Fruit fly (Drosophila melanogaster) whole organism, embryonic: ENCODE measurements around the gene Theg.
A peak's percentile ranks its signal among the peaks of the same experiment; 100 is the strongest.

Experiments
- Asciz ChIP-seq: fragments of 200-800 bp; sonication (Bioruptor generic); optimal IDR thresholded peaks from 2 replicates; lab custom pipeline; 2017; ENCODE audit warnings: missing biosample characterization, mild to moderate bottlenecking, missing genetic modification characterization, missing genetic modification reagents
- CG11085 ChIP-seq: fragments of 200-800 bp; sonication (Bioruptor generic); IDR thresholded peaks from 2 replicates; pipeline ENCODE4 v1.3.6; 2022; ENCODE audit warnings: missing biosample characterization, missing genetic modification characterization
- CG11560 ChIP-seq: fragments of 200-800 bp; sonication (Bioruptor generic); IDR thresholded peaks from 3 replicates; pipeline ENCODE4 v1.3.6; 2022; ENCODE audit warnings: missing biosample characterization, missing genetic modification characterization
- CG12219 ChIP-seq: fragments of 200-800 bp; sonication (Bioruptor generic); optimal IDR thresholded peaks from 3 replicates; lab custom pipeline; 2018; ENCODE audit warnings: missing biosample characterization, mild to moderate bottlenecking, missing genetic modification characterization
- CG12391 ChIP-seq: fragments of 200-800 bp; sonication (Bioruptor generic); optimal IDR thresholded peaks from 3 replicates; lab custom pipeline; 2018; ENCODE audit warnings: missing biosample characterization, mild to moderate bottlenecking, missing genetic modification characterization, moderate library complexity
- CG13424 ChIP-seq: fragments of 200-800 bp; sonication (Bioruptor generic); optimal IDR thresholded peaks from 2 replicates; lab custom pipeline; 2019; ENCODE audit warnings: missing biosample characterization, mild to moderate bottlenecking, missing genetic modification characterization, moderate library complexity
- CG14667 ChIP-seq: fragments of 200-800 bp; sonication (Bioruptor generic); IDR thresholded peaks from 2 replicates; pipeline ENCODE4 v1.3.6; 2022; ENCODE audit warnings: missing biosample characterization, missing genetic modification characterization
- CG15479 ChIP-seq: fragments of 200-800 bp; sonication (Bioruptor generic); optimal IDR thresholded peaks from 3 replicates; lab custom pipeline; 2019; ENCODE audit warnings: missing biosample characterization, mild to moderate bottlenecking, missing genetic modification characterization, moderate library complexity
- CG16779 ChIP-seq: fragments of 200-800 bp; sonication (Bioruptor generic); IDR thresholded peaks from 2 replicates; pipeline ENCODE4 v1.3.6; 2022; ENCODE audit warnings: missing biosample characterization, missing genetic modification characterization
- CG17328 ChIP-seq: fragments of 200-800 bp; sonication (Bioruptor generic); IDR thresholded peaks from 2 replicates; pipeline ENCODE4 v1.3.6; 2022; ENCODE audit warnings: missing biosample characterization, missing genetic modification characterization
- CG2875 ChIP-seq: fragments of 200-800 bp; sonication (Bioruptor generic); optimal IDR thresholded peaks from 2 replicates; lab custom pipeline; 2017; ENCODE audit warnings: missing biosample characterization, mild to moderate bottlenecking, missing genetic modification characterization, missing genetic modification reagents
- CG2889 ChIP-seq: fragments of 200-800 bp; sonication (Bioruptor generic); IDR thresholded peaks from 3 replicates; pipeline ENCODE4 v1.3.6; 2022; ENCODE audit warnings: missing biosample characterization, missing genetic modification characterization
- CG30431 ChIP-seq: fragments of 200-800 bp; sonication (Bioruptor generic); optimal IDR thresholded peaks from 2 replicates; lab custom pipeline; 2017; ENCODE audit warnings: missing biosample characterization, missing genetic modification characterization
- CG31224 ChIP-seq: fragments of 200-800 bp; sonication (Bioruptor generic); IDR thresholded peaks from 2 replicates; pipeline ENCODE4 v1.3.6; 2022; ENCODE audit warnings: missing biosample characterization, missing genetic modification characterization
- CG4360 ChIP-seq: fragments of 200-800 bp; sonication (Bioruptor generic); IDR thresholded peaks from 2 replicates; pipeline ENCODE4 v1.3.6; 2022; ENCODE audit warnings: missing biosample characterization, missing genetic modification characterization
- CG5953 ChIP-seq: fragments of 200-800 bp; sonication (Bioruptor generic); IDR thresholded peaks from 2 replicates; pipeline ENCODE4 v1.3.6; 2022; ENCODE audit warnings: missing biosample characterization, missing genetic modification characterization
- CG6765 ChIP-seq: fragments of 200-800 bp; sonication (Bioruptor generic); optimal IDR thresholded peaks from 3 replicates; lab custom pipeline; 2017; ENCODE audit warnings: missing biosample characterization, mild to moderate bottlenecking, missing genetic modification characterization
- CG8478 ChIP-seq: fragments of >200 bp; optimal IDR thresholded peaks from 2 replicates; lab custom pipeline; 2018
- CG8924 ChIP-seq: fragments of 200-800 bp; optimal IDR thresholded peaks from 3 replicates; lab custom pipeline; 2019; ENCODE audit warnings: missing biosample characterization, mild to moderate bottlenecking, missing genetic modification characterization, moderate library complexity
- CG9876 ChIP-seq: fragments of 200-800 bp; sonication (Bioruptor generic); optimal IDR thresholded peaks from 2 replicates; lab custom pipeline; 2016; ENCODE audit warnings: missing biosample characterization, missing genetic modification characterization
- D19B ChIP-seq: fragments of 200-800 bp; sonication (Bioruptor generic); optimal IDR thresholded peaks from 2 replicates; lab custom pipeline; 2017; ENCODE audit warnings: missing biosample characterization, mild to moderate bottlenecking, missing genetic modification characterization
- Dad ChIP-seq: fragments of 200-800 bp; sonication (Bioruptor generic); optimal IDR thresholded peaks from 3 replicates; lab custom pipeline; 2016; ENCODE audit warnings: missing biosample characterization, missing genetic modification characterization
- Dek ChIP-seq: fragments of 200-800 bp; sonication (Bioruptor generic); optimal IDR thresholded peaks from 3 replicates; lab custom pipeline; 2019; ENCODE audit warnings: missing biosample characterization, mild to moderate bottlenecking, missing genetic modification characterization, moderate library complexity
- E2f2 ChIP-seq: fragments of 200-800 bp; sonication (Bioruptor generic); IDR thresholded peaks from 2 replicates; pipeline ENCODE4 v1.3.6; 2022; ENCODE audit warnings: missing biosample characterization, missing genetic modification characterization
- Elba2 ChIP-seq: fragments of 200-800 bp; sonication (Bioruptor generic); optimal IDR thresholded peaks from 3 replicates; lab custom pipeline; 2016; ENCODE audit warnings: missing biosample characterization, missing genetic modification characterization
- H15 ChIP-seq: fragments of 200-800 bp; sonication (Bioruptor generic); IDR thresholded peaks from 3 replicates; pipeline ENCODE4 v1.3.6; 2022; ENCODE audit warnings: missing biosample characterization, missing genetic modification characterization
- HLH4C ChIP-seq: fragments of 200-800 bp; sonication (Bioruptor generic); IDR thresholded peaks from 3 replicates; pipeline ENCODE4 v1.3.6; 2022; ENCODE audit warnings: missing biosample characterization, missing genetic modification characterization; ENCODE audit not compliant: partially characterized antibody
- Hr39 ChIP-seq: fragments of >200 bp; optimal IDR thresholded peaks from 2 replicates; lab custom pipeline; 2017
- Kr ChIP-seq: fragments of 200-800 bp; sonication (Bioruptor generic); optimal IDR thresholded peaks from 2 replicates; lab custom pipeline; 2017; ENCODE audit warnings: missing biosample characterization, mild to moderate bottlenecking, missing genetic modification characterization
- Neu2 ChIP-seq: fragments of 200-800 bp; sonication (Bioruptor generic); optimal IDR thresholded peaks from 3 replicates; lab custom pipeline; 2016; ENCODE audit warnings: missing biosample characterization, missing genetic modification characterization, borderline replicate concordance
- PHDP ChIP-seq: fragments of 200-800 bp; sonication (Bioruptor generic); optimal IDR thresholded peaks from 3 replicates; lab custom pipeline; 2018; ENCODE audit warnings: missing biosample characterization, mild to moderate bottlenecking, missing genetic modification characterization, moderate library complexity
- Ravus ChIP-seq: fragments of 200-800 bp; sonication (Bioruptor generic); IDR thresholded peaks from 2 replicates; pipeline ENCODE4 v1.3.6; 2022; ENCODE audit warnings: missing biosample characterization, missing genetic modification characterization
- Sox102F ChIP-seq: fragments of 200-800 bp; sonication (Bioruptor generic); optimal IDR thresholded peaks from 2 replicates; lab custom pipeline; 2018; ENCODE audit warnings: missing biosample characterization, mild to moderate bottlenecking, missing genetic modification characterization, moderate library complexity
- YL-1 ChIP-seq: fragments of 200-800 bp; sonication (Bioruptor generic); optimal IDR thresholded peaks from 3 replicates; lab custom pipeline; 2017; ENCODE audit warnings: missing biosample characterization, mild to moderate bottlenecking, missing genetic modification characterization
- bsh ChIP-seq, 2 experiments: fragments of 200-800 bp; sonication (Bioruptor generic); optimal IDR thresholded peaks; 2 replicates each; lab custom pipeline; 2017 to 2018; ENCODE audit warnings: mild to moderate bottlenecking in 2 of 2, missing biosample characterization in 2 of 2, missing genetic modification characterization in 2 of 2, moderate library complexity in 1 of 2
- cg ChIP-seq: fragments of 200-800 bp; sonication (Bioruptor generic); optimal IDR thresholded peaks from 3 replicates; lab custom pipeline; 2019; ENCODE audit warnings: missing biosample characterization, mild to moderate bottlenecking, missing genetic modification characterization, moderate library complexity
- dimm ChIP-seq: fragments of 200-800 bp; sonication (Bioruptor generic); IDR thresholded peaks from 2 replicates; pipeline ENCODE4 v1.3.6; 2022; ENCODE audit warnings: missing biosample characterization, missing genetic modification characterization
- dm ChIP-seq: fragments of 200-800 bp; sonication (Bioruptor generic); optimal IDR thresholded peaks from 3 replicates; lab custom pipeline; 2016; ENCODE audit warnings: missing biosample characterization, missing genetic modification characterization
- ftz-f1 ChIP-seq: fragments of 200-800 bp; sonication (Bioruptor generic); optimal IDR thresholded peaks from 2 replicates; lab custom pipeline; 2016; ENCODE audit warnings: missing biosample characterization, missing genetic modification characterization
- gsb-n ChIP-seq: fragments of 200-800 bp; sonication (Bioruptor generic); optimal IDR thresholded peaks from 3 replicates; lab custom pipeline; 2018; ENCODE audit warnings: missing biosample characterization, mild to moderate bottlenecking, missing genetic modification characterization
- lab ChIP-seq: fragments of 200-800 bp; sonication (Bioruptor generic); optimal IDR thresholded peaks from 3 replicates; lab custom pipeline; 2017; ENCODE audit warnings: missing biosample characterization, missing genetic modification characterization, mild to moderate bottlenecking, moderate library complexity, missing genetic modification reagents
- nau ChIP-seq: fragments of 200-800 bp; sonication (Bioruptor generic); optimal IDR thresholded peaks from 3 replicates; lab custom pipeline; 2017; ENCODE audit warnings: missing biosample characterization, mild to moderate bottlenecking, missing genetic modification characterization, missing genetic modification reagents
- pros ChIP-seq: fragments of 200-800 bp; sonication (Bioruptor generic); optimal IDR thresholded peaks from 3 replicates; lab custom pipeline; 2019; ENCODE audit warnings: missing biosample characterization, mild to moderate bottlenecking, missing genetic modification characterization, moderate library complexity
- sd ChIP-seq: fragments of 200-800 bp; sonication (Bioruptor generic); optimal IDR thresholded peaks from 3 replicates; lab custom pipeline; 2018; ENCODE audit warnings: missing biosample characterization, mild to moderate bottlenecking, missing genetic modification characterization, moderate library complexity
- sima ChIP-seq: fragments of 200-800 bp; sonication (Bioruptor generic); optimal IDR thresholded peaks from 2 replicates; lab custom pipeline; 2016; ENCODE audit warnings: missing biosample characterization, missing genetic modification characterization
- slbo ChIP-seq: fragments of 200-800 bp; sonication (Bioruptor generic); IDR thresholded peaks from 2 replicates; pipeline ENCODE4 v1.3.6; 2022; ENCODE audit warnings: missing biosample characterization, missing genetic modification characterization
- ssp ChIP-seq: fragments of 200-800 bp; sonication (Bioruptor generic); IDR thresholded peaks from 2 replicates; pipeline ENCODE4 v1.3.6; 2022; ENCODE audit warnings: missing biosample characterization, missing genetic modification characterization
- sug ChIP-seq: fragments of 200-800 bp; optimal IDR thresholded peaks from 2 replicates; lab custom pipeline; 2019; ENCODE audit warnings: missing biosample characterization, mild to moderate bottlenecking, missing genetic modification characterization, moderate library complexity
- tap ChIP-seq: fragments of 200-800 bp; optimal IDR thresholded peaks from 3 replicates; lab custom pipeline; 2019; ENCODE audit warnings: missing biosample characterization, mild to moderate bottlenecking, missing genetic modification characterization, moderate library complexity
- trh ChIP-seq: fragments of 200-800 bp; sonication (Bioruptor generic); optimal IDR thresholded peaks from 2 replicates; lab custom pipeline; 2016; ENCODE audit warnings: missing biosample characterization, missing genetic modification characterization

Theg gene

DNA sequence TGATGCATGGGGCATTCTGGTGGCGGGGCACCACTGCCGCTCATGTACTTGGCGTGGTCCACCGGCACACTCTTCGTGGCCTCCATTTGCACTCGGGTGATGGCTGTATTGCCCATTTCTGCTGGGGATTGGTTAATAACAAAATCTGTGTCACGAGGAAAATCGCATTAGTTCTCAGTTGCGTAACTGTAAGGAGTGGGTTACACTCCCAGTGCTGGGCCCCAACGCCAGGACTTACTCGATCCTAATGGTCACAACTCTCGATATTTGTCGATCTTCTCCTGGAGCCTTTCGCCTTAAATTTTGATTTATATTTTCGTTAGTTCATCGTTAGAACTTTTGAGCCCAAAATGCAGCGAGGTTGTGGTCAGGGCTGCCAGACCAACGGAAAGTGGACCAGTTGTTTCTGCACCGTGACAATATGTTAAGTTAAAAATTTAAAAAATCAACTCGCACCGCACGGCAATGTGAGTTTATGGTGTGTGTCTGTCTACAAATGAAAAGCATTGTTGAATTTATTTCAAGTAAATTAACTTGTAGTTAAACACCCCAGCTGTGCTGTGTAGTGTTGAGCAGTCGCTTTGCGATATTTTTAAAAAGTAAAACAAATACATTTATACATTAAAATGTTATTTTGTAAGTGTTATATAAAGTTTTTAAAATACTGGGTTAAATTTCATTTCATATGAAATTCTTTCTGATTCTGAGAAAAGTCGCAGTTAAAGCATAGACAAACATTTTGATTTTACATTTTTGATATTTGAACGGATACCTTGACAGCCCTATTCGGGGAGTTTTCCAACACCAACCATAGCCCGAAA lies 12.6 kb downstream of the Theg start, which contains the start of the genes Cchl and ND-42 (continued):
- TF ChIP-seq Asciz (GFP tag; lab: Kevin White, UChicago) (no peak), YL-1 (GFP tag; lab: Kevin White, UChicago) (peak; percentile 88), ssp (GFP tag; lab: Robert Waterston, UW) (peak; percentile 67), gsb-n (tag; lab: Kevin White, UChicago) (no peak), CG15479 (no peak), Sox102F (GFP tag; lab: Kevin White, UChicago) (peak; percentile 81), tap (no peak), dm (GFP tag; lab: Kevin White, UChicago) (peak; percentile 78), ftz-f1 (GFP tag; lab: Kevin White, UChicago) (peak; percentile 54), CG11560 (tag; lab: Robert Waterston, UW) (peak; percentile 36; the same call in 1 of the 3 replicates), trh (peak; percentile 64), CG9876 (GFP tag; lab: Kevin White, UChicago) (no peak), CG6765 (GFP tag; lab: Kevin White, UChicago) (peak; percentile 61), CG17328 (peak; percentile 69), pros (GFP tag; lab: Kevin White, UChicago) (no peak), CG8924 (peak; percentile 81), PHDP (tag; lab: Kevin White, UChicago) (peak; percentile 83), nau (no peak), CG2889 (GFP tag; lab: Robert Waterston, UW) (no peak), dimm (GFP tag; lab: Robert Waterston, UW) (no peak), CG16779 (GFP tag; lab: Robert Waterston, UW) (no peak), D19B (GFP tag; lab: Kevin White, UChicago) (no peak), CG4360 (GFP tag; lab: Robert Waterston, UW) (0 out of 2 replicates have a peak, but pooled peaks have one; percentile 44), H15 (peak; percentile 42; the same call in 1 of the 3 replicates), Hr39 (lab: Kevin White, UChicago) (no peak), CG12391 (tag; lab: Kevin White, UChicago) (peak; percentile 90), E2f2 (GFP tag; lab: Robert Waterston, UW) (peak; percentile 52), Elba2 (GFP tag; lab: Kevin White, UChicago) (no peak), sima (GFP tag; lab: Kevin White, UChicago) (no peak), slbo (peak; percentile 76), HLH4C (peak; percentile 51; the same call in 2 of the 3 replicates), Dek (peak; percentile 76), CG14667 (peak; percentile 53), sd (tag; lab: Kevin White, UChicago) (no peak), bsh (GFP tag; optimal IDR thresholded peaks at IDR 0.05; lab: Kevin White, UChicago) (peak; percentile 37 to 73), CG13424 (peak; percentile 89), Ravus (GFP tag; lab: Robert Waterston, UW) (peak; percentile 8), CG30431 (GFP tag; lab: Kevin White, UChicago) (peak; percentile 67), CG8478 (lab: Kevin White, UChicago) (no peak), CG12219 (peak; percentile 50), Neu2 (GFP tag; lab: Kevin White, UChicago) (no peak), CG2875 (GFP tag; lab: Kevin White, UChicago) (peak; percentile 11), CG31224 (GFP tag; lab: Robert Waterston, UW) (peak; percentile 41), Kr (GFP tag; lab: Kevin White, UChicago) (no peak), sug (tag; lab: Kevin White, UChicago) (peak; percentile 88), cg (no peak), lab (GFP tag; lab: Kevin White, UChicago) (no peak), CG5953 (GFP tag; lab: Robert Waterston, UW) (no peak), Dad (peak; percentile 54), CG11085 (GFP tag; lab: Robert Waterston, UW) (no peak)
